Worm (Caenorhabditis elegans) whole organism, L3 larva: ENCODE data around the gene F13A2.5.

Experiments used
- ZK546.5 ChIP-seq: sonication (generic microtip); optimal IDR thresholded peaks from 2 replicates; lab custom pipeline; 2017; ENCODE audit warnings: missing biosample characterization, missing genetic modification characterization
- ceh-16 ChIP-seq: sonication (generic microtip); optimal IDR thresholded peaks from 2 replicates; lab custom pipeline; 2017; ENCODE audit warnings: missing biosample characterization, missing genetic modification characterization
- ceh-82 ChIP-seq: fragments of 150-350 bp; optimal IDR thresholded peaks from 2 replicates; lab custom pipeline; 2014; ENCODE audit warnings: missing biosample characterization, missing genetic modification characterization
- egl-27 ChIP-seq: sonication (generic microtip); optimal IDR thresholded peaks from 4 replicates; lab custom pipeline; 2017; ENCODE audit warnings: missing biosample characterization, missing genetic modification reagents, missing genetic modification characterization
- elt-3 ChIP-seq, 3 experiments: fragments of 150-350 bp in 1 of 3; sonication (generic microtip) in 2 of 3; optimal IDR thresholded peaks; 2 replicates in 2 of 3; 4 replicates in 1 of 3; lab custom pipeline; 2014 to 2017; ENCODE audit warnings: missing biosample characterization in 3 of 3, missing genetic modification characterization in 3 of 3
- fkh-10 ChIP-seq: sonication (generic microtip); optimal IDR thresholded peaks from 2 replicates; lab custom pipeline; 2017; ENCODE audit warnings: missing biosample characterization, missing genetic modification reagents, missing genetic modification characterization
- fkh-2 ChIP-seq: fragments of 150-350 bp; optimal IDR thresholded peaks from 2 replicates; lab custom pipeline; 2014; ENCODE audit warnings: missing biosample characterization, missing genetic modification reagents, missing genetic modification characterization
- nhr-12 ChIP-seq: fragments of 150-350 bp; optimal IDR thresholded peaks from 2 replicates; lab custom pipeline; 2014; ENCODE audit warnings: missing biosample characterization, missing genetic modification characterization
- nhr-76 ChIP-seq: fragments of 150-350 bp; sonication (generic microtip); optimal IDR thresholded peaks from 5 replicates; lab custom pipeline; 2014; ENCODE audit warnings: missing biosample characterization, missing genetic modification characterization
- nhr-77 ChIP-seq: fragments of 150-350 bp; optimal IDR thresholded peaks from 2 replicates; lab custom pipeline; 2014; ENCODE audit warnings: missing biosample characterization, missing genetic modification characterization
- pqm-1 ChIP-seq: fragments of 150-350 bp; optimal IDR thresholded peaks from 2 replicates; lab custom pipeline; 2017; ENCODE audit warnings: missing biosample characterization, missing genetic modification characterization, inconsistent platforms
- unc-62 ChIP-seq: fragments of 150-350 bp; sonication (generic microtip); optimal IDR thresholded peaks from 4 replicates; lab custom pipeline; 2014; ENCODE audit warnings: missing biosample characterization, missing genetic modification reagents, missing genetic modification characterization
- ztf-4 ChIP-seq: fragments of 150-350 bp; optimal IDR thresholded peaks from 2 replicates; lab custom pipeline; 2014; ENCODE audit warnings: missing biosample characterization, missing genetic modification characterization

DNA sequence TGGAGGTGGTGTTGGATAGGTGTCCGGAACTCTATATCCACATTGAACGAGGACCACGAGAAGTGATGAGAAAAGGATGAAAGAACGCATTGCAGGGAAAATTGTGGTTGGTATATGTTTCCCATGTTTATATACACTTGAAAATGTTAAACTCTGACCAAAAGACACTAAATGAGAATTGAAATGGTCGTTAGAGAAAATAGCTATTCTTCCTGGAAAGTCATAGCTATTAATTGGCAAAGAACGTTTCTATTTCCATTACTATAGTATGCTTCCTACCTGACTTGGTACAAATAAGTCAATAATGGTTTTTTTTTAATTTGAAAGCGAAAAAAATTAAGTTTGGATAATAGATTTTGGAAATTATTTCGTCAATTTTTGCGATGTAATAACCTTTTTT lies 14.9 kb upstream of the F13A2.5 start, which contains the start of gene Y47D7A.18:
- TF ChIP-seq ceh-82 (no peak), nhr-76 (no peak), egl-27 (tag; lab: Kevin White, UChicago) (no peak), fkh-10 (GFP tag; lab: Kevin White, UChicago) (no peak), nhr-12 (tag; lab: Kevin White, UChicago) (no peak), ztf-4 (tag; lab: Kevin White, UChicago) (no peak), pqm-1 (tag; lab: Kevin White, UChicago) (no peak), nhr-77 (tag; lab: Kevin White, UChicago) (no peak), unc-62 (GFP tag; lab: Kevin White, UChicago) (no peak), elt-3 (tag; optimal IDR thresholded peaks at IDR 0.05; lab: Kevin White, UChicago) (no peak), ceh-16 (no peak), fkh-2 (tag; lab: Kevin White, UChicago) (no peak), ZK546.5 (tag; lab: Kevin White, UChicago) (no peak)
